Worm (Caenorhabditis elegans): ENCODE data around the gene Y77E11A.7.

ce11 chrIV:1394077-1394476, 25.6 kb downstream of the Y77E11A.7 start:
- TF ChIP-seq ztf-29 (GFP tag; IDR thresholded peaks at IDR 0.05) = no peak
- no peak for TF ChIP-seq cog-1 (tag; optimal IDR thresholded peaks at IDR 0.05)
- no peak for TF ChIP-seq klf-2 (GFP tag; conservative IDR thresholded peaks at IDR 0.05)
- no peak for TF ChIP-seq tab-1 (GFP tag; IDR thresholded peaks at IDR 0.05)
- no peak for TF ChIP-seq flt-1 (GFP tag; IDR thresholded peaks at IDR 0.05)
- no peak for TF ChIP-seq T22C8.4 (GFP tag; IDR thresholded peaks at IDR 0.05)
- no peak for TF ChIP-seq ref-1 (GFP tag; conservative IDR thresholded peaks at IDR 0.05)
- no peak for TF ChIP-seq ztf-23 (GFP tag; IDR thresholded peaks at IDR 0.05)
